Worm (Caenorhabditis elegans) whole organism, midembryonic: ENCODE results near the gene F53H2.1.
"Not testable (repeated sequence)": the region's sequence is repeated elsewhere in the genome, so short reads cannot be mapped to it uniquely, and the experiment has no call there.

ENCODE experiments used
- T22C8.4 ChIP-seq: fragments of 200-800 bp; sonication (Bioruptor generic); IDR thresholded peaks from 2 replicates; pipeline ENCODE4 v1.3.6; 2022; ENCODE audit warnings: missing genetic modification characterization, missing compliant biosample characterization
- cog-1 ChIP-seq: sonication (generic microtip); optimal IDR thresholded peaks from 2 replicates; lab custom pipeline; 2016; ENCODE audit warnings: missing genetic modification characterization, missing compliant biosample characterization
- flt-1 ChIP-seq: fragments of 200-800 bp; sonication (Bioruptor generic); IDR thresholded peaks from 2 replicates; pipeline ENCODE4 v1.3.6; 2022; ENCODE audit warnings: missing genetic modification characterization, missing compliant biosample characterization
- klf-2 ChIP-seq: fragments of 200-800 bp; sonication (Bioruptor generic); conservative IDR thresholded peaks from 2 replicates; pipeline ENCODE4 v1.3.6; 2022; ENCODE audit warnings: missing genetic modification reagents, missing genetic modification characterization, missing compliant biosample characterization
- med-1 ChIP-seq: sonication (generic microtip); optimal IDR thresholded peaks from 2 replicates; lab custom pipeline; 2017; ENCODE audit warnings: missing genetic modification characterization, mild to moderate bottlenecking, missing compliant biosample characterization, antibody characterized with exemption, missing genetic modification reagents; ENCODE audit not compliant: insufficient read depth
- ref-1 ChIP-seq: fragments of 200-800 bp; sonication (Bioruptor generic); conservative IDR thresholded peaks from 2 replicates; pipeline ENCODE4 v1.3.6; 2022; ENCODE audit warnings: missing genetic modification reagents, missing genetic modification characterization, missing compliant biosample characterization
- tab-1 ChIP-seq: fragments of 200-800 bp; sonication (Bioruptor generic); IDR thresholded peaks from 2 replicates; pipeline ENCODE4 v1.3.6; 2022; ENCODE audit warnings: missing genetic modification characterization, missing compliant biosample characterization
- ztf-23 ChIP-seq: fragments of 200-800 bp; sonication (Bioruptor generic); IDR thresholded peaks from 2 replicates; pipeline ENCODE4 v1.3.6; 2022; ENCODE audit warnings: missing genetic modification reagents, missing genetic modification characterization, missing compliant biosample characterization
- ztf-29 ChIP-seq: fragments of 200-800 bp; sonication (Bioruptor generic); IDR thresholded peaks from 2 replicates; pipeline ENCODE4 v1.3.6; 2022; ENCODE audit warnings: missing genetic modification reagents, missing genetic modification characterization, missing compliant biosample characterization

Gene F53H2.1

DNA sequence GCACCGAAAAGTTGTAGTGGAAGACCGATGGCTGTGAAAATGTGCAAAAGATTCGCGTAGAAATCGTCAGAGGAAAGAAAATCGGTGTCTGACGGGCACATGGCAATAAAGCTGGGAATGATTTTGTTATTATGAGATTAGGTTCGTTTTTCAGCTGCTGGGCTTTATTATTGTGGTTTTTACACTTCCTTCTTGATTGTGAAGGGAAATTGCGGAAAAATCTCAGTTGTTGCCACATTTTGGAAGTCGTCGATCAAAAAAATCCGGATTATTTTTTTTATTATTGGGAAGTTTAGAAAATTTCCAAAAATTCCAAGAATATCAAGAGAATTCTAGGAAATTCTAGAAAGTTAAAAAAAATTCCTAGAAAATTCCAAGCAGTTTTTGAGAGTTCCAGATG, 18.4 kb upstream of the F53H2.1 start, which contains the start of gene srh-177:
TSS of gene srh-177 (minus strand) at position 101 of the 400 bp plus-strand sequence.
- TF ChIP-seq med-1 (GFP tag; lab: Kevin White, UChicago); T22C8.4 (GFP tag; lab: Robert Waterston, UW); klf-2: not testable (repeated sequence)

DNA sequence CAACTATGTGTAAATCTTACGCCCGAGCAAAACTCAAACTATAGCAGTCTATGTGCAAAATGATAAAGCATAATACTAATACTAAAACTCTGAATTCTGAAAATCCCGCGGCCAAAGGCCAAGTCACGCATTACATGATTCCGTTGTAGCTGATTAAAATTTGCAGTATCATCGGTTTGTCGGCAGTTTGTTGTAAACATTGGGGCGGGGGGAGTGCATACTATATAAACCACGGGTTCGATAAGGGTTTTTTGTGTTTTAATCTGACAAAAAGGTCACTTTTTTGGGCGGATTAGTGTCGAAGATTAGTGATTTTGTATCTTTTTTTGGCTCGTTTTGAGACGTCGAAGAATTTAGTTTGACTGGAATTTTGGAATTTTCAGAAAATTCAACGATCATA, 13.0 kb upstream of the F53H2.1 start:
- TF ChIP-seq klf-2 (no peak), tab-1 (no peak), cog-1 (tag; lab: Kevin White, UChicago) (no peak), ztf-23 (no peak), ztf-29 (no peak), ref-1 (GFP tag; lab: Robert Waterston, UW) (no peak), T22C8.4 (GFP tag; lab: Robert Waterston, UW) (no peak), med-1 (GFP tag; lab: Kevin White, UChicago) (no peak), flt-1 (GFP tag; lab: Robert Waterston, UW) (no peak)

- no peak for TF ChIP-seq cog-1 (tag; lab: Kevin White, UChicago)
- no peak for TF ChIP-seq ztf-29
- no peak for TF ChIP-seq ref-1 (GFP tag; lab: Robert Waterston, UW)
- TF ChIP-seq flt-1 (GFP tag; lab: Robert Waterston, UW) = no peak
- no peak for TF ChIP-seq T22C8.4 (GFP tag; lab: Robert Waterston, UW)
- TF ChIP-seq klf-2 = no peak
- TF ChIP-seq tab-1 = no peak
- no peak for TF ChIP-seq med-1 (GFP tag; lab: Kevin White, UChicago)
- TF ChIP-seq ztf-23 = no peak
Measured at ce11 chrV:20375236-20375635, 12.3 kb upstream of the F53H2.1 start, which contains the start of gene ins-35. Gene ins-35, plus strand, starts transcription at chrV:20375536.

DNA sequence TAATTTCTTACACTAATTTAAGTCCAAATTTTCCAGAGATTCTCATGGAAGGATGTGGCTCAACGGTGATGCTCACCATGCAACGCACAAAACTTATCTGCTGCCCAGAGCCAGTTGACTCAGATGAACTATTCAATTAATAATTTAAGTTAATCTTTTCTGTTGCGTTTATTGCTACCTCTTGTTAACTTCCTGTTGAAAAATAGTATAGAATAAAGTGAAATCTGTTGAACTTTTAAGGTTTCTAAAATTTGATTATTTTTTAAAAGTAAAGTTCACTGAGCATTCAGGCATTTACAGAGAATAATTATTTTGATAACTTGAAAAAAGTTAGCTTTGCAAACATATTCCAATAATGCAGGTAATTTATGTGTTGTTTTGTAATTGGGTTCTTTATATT, 11.4 kb upstream of the F53H2.1 start:
- TF ChIP-seq ref-1 (GFP tag; lab: Robert Waterston, UW) (no peak), T22C8.4 (GFP tag; lab: Robert Waterston, UW) (no peak), klf-2 (no peak), med-1 (GFP tag; lab: Kevin White, UChicago) (no peak), ztf-29 (no peak), ztf-23 (no peak), flt-1 (GFP tag; lab: Robert Waterston, UW) (no peak), cog-1 (tag; lab: Kevin White, UChicago) (no peak), tab-1 (no peak)

DNA sequence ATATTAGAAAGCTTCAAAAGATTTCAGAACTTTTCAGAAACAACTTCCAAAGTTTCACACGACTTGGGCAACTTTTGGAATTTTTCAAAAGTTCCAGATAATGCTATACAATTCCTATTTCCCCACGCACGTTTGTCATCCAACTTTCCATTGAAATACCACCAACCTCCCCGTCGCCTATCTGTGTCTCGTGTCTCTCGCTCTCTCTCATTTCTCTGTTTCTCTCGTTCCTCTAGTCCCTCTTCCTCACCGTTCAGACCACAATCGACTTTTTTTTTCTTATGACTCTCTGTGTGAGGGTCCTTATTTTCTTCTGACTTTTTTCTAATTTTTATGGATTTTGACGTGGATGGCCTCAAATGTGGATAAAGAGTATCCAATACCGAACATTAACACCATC, 7.2 kb upstream of the F53H2.1 start, which contains the start of gene K02E2.6:
TSS of gene K02E2.6 (plus strand) at position 242 of the 400 bp plus-strand sequence.
- TF ChIP-seq T22C8.4 (GFP tag; lab: Robert Waterston, UW) (no peak), ztf-29 (no peak), cog-1 (tag; lab: Kevin White, UChicago) (no peak), tab-1 (no peak), med-1 (GFP tag; lab: Kevin White, UChicago) (no peak), ref-1 (GFP tag; lab: Robert Waterston, UW) (no peak), flt-1 (GFP tag; lab: Robert Waterston, UW) (no peak), klf-2 (no peak), ztf-23 (no peak)

DNA sequence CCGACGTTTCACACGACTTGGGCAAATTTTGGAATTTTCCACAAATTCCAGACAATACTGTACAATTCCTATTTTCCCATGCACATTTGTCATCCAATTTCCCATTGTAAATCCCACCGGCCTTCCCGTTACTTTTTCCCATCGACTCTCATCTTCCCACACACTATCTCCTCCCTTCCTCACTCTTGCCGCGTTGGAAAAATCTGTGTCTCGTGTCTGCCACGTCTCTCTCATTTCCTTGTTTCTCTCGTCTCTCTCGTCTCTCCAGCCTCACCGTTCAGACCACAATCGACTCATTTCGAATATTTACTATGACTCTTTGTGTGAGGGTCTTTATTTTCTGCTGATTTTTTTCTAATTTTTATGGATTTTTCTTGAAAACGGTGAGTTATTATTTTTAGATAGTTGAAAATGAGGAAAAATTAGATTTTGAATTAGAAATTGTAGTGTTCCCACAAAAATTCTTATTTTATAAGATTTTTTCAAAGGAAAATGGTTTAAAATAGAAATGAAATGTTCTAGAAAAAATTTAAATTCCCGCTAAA, 4.4 kb upstream of the F53H2.1 start, which contains the start of gene K02E2.11:
TSS of gene K02E2.11 (plus strand) at position 251 of the 545 bp plus-strand sequence.
- TF ChIP-seq T22C8.4 (GFP tag; lab: Robert Waterston, UW) (no peak), cog-1 (tag; lab: Kevin White, UChicago) (no peak), ref-1 (GFP tag; lab: Robert Waterston, UW) (no peak), tab-1 (no peak), klf-2 (no peak), ztf-29 (no peak), ztf-23 (no peak), med-1 (GFP tag; lab: Kevin White, UChicago) (no peak)

DNA sequence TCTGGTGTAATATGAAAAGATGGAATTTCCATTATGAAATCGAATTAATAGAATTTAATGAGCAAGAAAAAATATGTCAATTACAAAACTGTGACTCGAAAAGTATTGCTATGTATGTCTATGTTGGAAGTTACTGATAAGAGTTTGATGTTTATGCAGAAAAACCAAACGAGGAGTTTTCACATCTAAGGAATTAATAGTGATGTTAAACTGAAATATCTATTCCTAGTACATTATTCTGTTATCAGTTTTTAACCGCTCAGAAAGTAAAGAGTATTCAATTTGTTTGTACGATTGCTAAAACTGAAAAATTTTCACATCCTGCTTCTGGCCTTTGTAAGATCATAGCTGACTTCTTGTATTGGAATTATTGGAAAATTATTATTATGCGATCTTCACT, 573 bp upstream of the F53H2.1 start, which contains the start of gene K02E2.7:
TSS of gene K02E2.7 (minus strand) at position 101 of the 400 bp plus-strand sequence.
- TF ChIP-seq ztf-23 (no peak), klf-2 (no peak), flt-1 (GFP tag; lab: Robert Waterston, UW) (no peak), T22C8.4 (GFP tag; lab: Robert Waterston, UW) (no peak), cog-1 (tag; lab: Kevin White, UChicago) (no peak)

DNA sequence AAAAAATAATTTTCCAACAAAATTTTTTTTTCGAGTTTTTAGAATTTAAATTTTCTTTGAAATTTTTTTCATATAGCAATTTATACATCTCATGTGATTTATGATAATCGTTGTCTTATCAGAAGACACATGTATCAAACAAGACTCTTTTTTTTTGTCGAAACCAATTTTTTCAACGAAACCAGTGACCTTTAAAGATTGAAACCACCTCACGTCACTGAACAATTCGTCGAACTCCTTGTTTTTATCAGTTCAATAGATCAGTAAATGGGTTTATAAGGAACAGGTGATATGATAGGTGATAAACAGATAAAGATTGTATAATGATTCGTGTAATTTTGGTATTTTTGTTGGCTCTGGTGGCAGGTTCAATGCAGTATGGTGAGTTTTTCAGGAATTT, 6.3 kb downstream of the F53H2.1 start, which contains the start of gene cnc-7:
TSS of gene cnc-7 (plus strand) at position 301 of the 400 bp plus-strand sequence.
- no peak for TF ChIP-seq ztf-29

ce11 chrV:20399532-20400068, 12.1 kb downstream of the F53H2.1 start:
- TF ChIP-seq ztf-23 (no peak), med-1 (GFP tag; lab: Kevin White, UChicago) (no peak), tab-1 (no peak), T22C8.4 (GFP tag; lab: Robert Waterston, UW) (no peak), cog-1 (tag; lab: Kevin White, UChicago) (no peak), flt-1 (GFP tag; lab: Robert Waterston, UW) (no peak), ztf-29 (no peak), ref-1 (GFP tag; lab: Robert Waterston, UW) (no peak), klf-2 (no peak)

DNA sequence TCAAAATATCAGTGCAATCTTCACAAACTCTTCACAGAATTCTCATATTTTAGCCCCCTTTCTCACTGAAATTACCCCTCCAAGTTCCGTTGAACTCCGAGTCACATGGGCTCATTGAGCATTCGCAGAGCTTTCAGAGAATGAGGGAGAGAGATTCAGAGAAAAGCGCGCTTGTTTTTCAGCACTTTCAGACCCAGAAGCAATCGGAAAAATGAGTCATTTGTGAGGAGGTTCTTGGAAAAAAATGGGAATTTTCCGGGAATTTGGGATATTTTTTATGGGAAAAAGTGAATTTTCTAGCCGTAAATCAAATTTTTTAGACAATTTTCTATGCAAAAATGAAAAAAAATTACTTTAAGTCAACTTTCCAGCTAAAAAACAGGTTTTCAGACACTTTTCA, 15.3 kb downstream of the F53H2.1 start:
- TF ChIP-seq cog-1 (tag; lab: Kevin White, UChicago) = no peak
- no peak for TF ChIP-seq ztf-23
- TF ChIP-seq ref-1 (GFP tag; lab: Robert Waterston, UW) = no peak
- no peak for TF ChIP-seq ztf-29
- no peak for TF ChIP-seq med-1 (GFP tag; lab: Kevin White, UChicago)
- TF ChIP-seq flt-1 (GFP tag; lab: Robert Waterston, UW) = no peak
- TF ChIP-seq T22C8.4 (GFP tag; lab: Robert Waterston, UW) = no peak
- TF ChIP-seq tab-1 = no peak
- TF ChIP-seq klf-2 = no peak
